Fruit fly (Drosophila melanogaster) whole organism, embryonic: Measurements from ENCODE around the gene Drsl1.

Experiments
- Abd-B ChIP-seq: fragments of 200-800 bp; sonication (Bioruptor generic); optimal IDR thresholded peaks from 2 replicates; lab custom pipeline; 2018; ENCODE audit warnings: missing biosample characterization, mild to moderate bottlenecking, missing genetic modification characterization, moderate library complexity
- Atf-2 ChIP-seq: fragments of 200-800 bp; sonication (Bioruptor generic); optimal IDR thresholded peaks from 2 replicates; lab custom pipeline; 2016; ENCODE audit warnings: missing biosample characterization, missing genetic modification characterization
- Awh ChIP-seq: fragments of 200-800 bp; sonication (Bioruptor generic); IDR thresholded peaks from 2 replicates; pipeline ENCODE4, ENCODE4 v1.3.6; 2022; ENCODE audit warnings: missing biosample characterization, missing genetic modification characterization
- Blimp-1 ChIP-seq: fragments of 200-800 bp; sonication (Bioruptor generic); optimal IDR thresholded peaks from 3 replicates; lab custom pipeline; 2018; ENCODE audit warnings: missing biosample characterization, missing genetic modification characterization, mild to moderate bottlenecking, moderate library complexity, missing genetic modification reagents
- BtbVII ChIP-seq: fragments of 200-800 bp; sonication (Bioruptor generic); optimal IDR thresholded peaks from 3 replicates; lab custom pipeline; 2017; ENCODE audit warnings: missing biosample characterization, mild to moderate bottlenecking, missing genetic modification characterization
- CG10979 ChIP-seq: fragments of 200-800 bp; sonication (Bioruptor generic); optimal IDR thresholded peaks from 2 replicates; lab custom pipeline; 2018; ENCODE audit warnings: missing biosample characterization, mild to moderate bottlenecking, missing genetic modification characterization, moderate library complexity
- CG12391 ChIP-seq: fragments of 200-800 bp; sonication (Bioruptor generic); optimal IDR thresholded peaks from 3 replicates; lab custom pipeline; 2018; ENCODE audit warnings: missing biosample characterization, mild to moderate bottlenecking, missing genetic modification characterization, moderate library complexity
- CG12769 ChIP-seq: fragments of 200-800 bp; sonication (Bioruptor generic); optimal IDR thresholded peaks from 2 replicates; lab custom pipeline; 2019; ENCODE audit warnings: missing biosample characterization, mild to moderate bottlenecking, missing genetic modification characterization, moderate library complexity
- CG14860 ChIP-seq: fragments of 200-800 bp; sonication (Bioruptor generic); IDR thresholded peaks from 3 replicates; pipeline ENCODE4 v1.3.6; 2022; ENCODE audit warnings: missing biosample characterization, missing genetic modification characterization; ENCODE audit not compliant: partially characterized antibody
- CG14965 ChIP-seq: fragments of 200-800 bp; sonication (Bioruptor generic); optimal IDR thresholded peaks from 2 replicates; lab custom pipeline; 2016; ENCODE audit warnings: missing biosample characterization, missing genetic modification characterization, borderline replicate concordance
- CG2120 ChIP-seq: fragments of 200-800 bp; sonication (Bioruptor generic); optimal IDR thresholded peaks from 3 replicates; lab custom pipeline; 2016; ENCODE audit warnings: missing biosample characterization, missing genetic modification characterization
- CG2199 ChIP-seq: fragments of 200-800 bp; sonication (Bioruptor generic); IDR thresholded peaks from 3 replicates; pipeline ENCODE4 v1.3.6; 2022; ENCODE audit warnings: missing biosample characterization, missing genetic modification characterization
- CG2889 ChIP-seq: fragments of 200-800 bp; sonication (Bioruptor generic); IDR thresholded peaks from 3 replicates; pipeline ENCODE4 v1.3.6; 2022; ENCODE audit warnings: missing biosample characterization, missing genetic modification characterization
- CG3838 ChIP-seq: fragments of 200-800 bp; sonication (Bioruptor generic); optimal IDR thresholded peaks from 3 replicates; lab custom pipeline; 2016; ENCODE audit warnings: missing biosample characterization, missing genetic modification characterization
- CG4282 ChIP-seq: fragments of 200-800 bp; sonication (Bioruptor generic); optimal IDR thresholded peaks from 2 replicates; lab custom pipeline; 2016; ENCODE audit warnings: missing biosample characterization, missing genetic modification characterization
- CG6654 ChIP-seq: fragments of 200-800 bp; sonication (Bioruptor generic); optimal IDR thresholded peaks from 2 replicates; lab custom pipeline; 2017; ENCODE audit warnings: missing biosample characterization, mild to moderate bottlenecking, missing genetic modification characterization
- CG7271 ChIP-seq: fragments of 200-800 bp; sonication (Bioruptor generic); optimal IDR thresholded peaks from 2 replicates; lab custom pipeline; 2018; ENCODE audit warnings: missing biosample characterization, mild to moderate bottlenecking, missing genetic modification characterization, moderate library complexity
- CG7556 ChIP-seq: fragments of 200-800 bp; sonication (Bioruptor generic); optimal IDR thresholded peaks from 2 replicates; lab custom pipeline; 2017; ENCODE audit warnings: missing biosample characterization, mild to moderate bottlenecking, missing genetic modification characterization
- Doc3 ChIP-seq: fragments of 200-800 bp; sonication (Bioruptor generic); IDR thresholded peaks from 3 replicates; pipeline ENCODE4 v1.3.6; 2022; ENCODE audit warnings: missing biosample characterization, missing genetic modification characterization; ENCODE audit not compliant: partially characterized antibody
- E2f1 ChIP-seq: fragments of 200-800 bp; sonication (Bioruptor generic); IDR thresholded peaks from 2 replicates; pipeline ENCODE4 v1.3.6; 2022; ENCODE audit warnings: missing biosample characterization, missing genetic modification characterization
- HHEX ChIP-seq: fragments of 200-800 bp; sonication (Bioruptor generic); optimal IDR thresholded peaks from 3 replicates; lab custom pipeline; 2017; ENCODE audit warnings: missing biosample characterization, mild to moderate bottlenecking, missing genetic modification characterization, missing genetic modification reagents
- Jarid2 ChIP-seq: fragments of 200-800 bp; sonication (Bioruptor generic); optimal IDR thresholded peaks from 3 replicates; lab custom pipeline; 2017; ENCODE audit warnings: mild to moderate bottlenecking, missing biosample characterization, missing genetic modification reagents, missing genetic modification characterization
- Lpt ChIP-seq: fragments of >200 bp; optimal IDR thresholded peaks from 2 replicates; lab custom pipeline; 2018; ENCODE audit warnings: missing biosample characterization, missing genetic modification characterization
- Meics ChIP-seq: fragments of 200-800 bp; sonication (Bioruptor generic); optimal IDR thresholded peaks from 2 replicates; lab custom pipeline; 2017; ENCODE audit warnings: missing biosample characterization, mild to moderate bottlenecking, missing genetic modification characterization
- Opbp ChIP-seq: fragments of 200-800 bp; sonication (Bioruptor generic); IDR thresholded peaks from 3 replicates; pipeline ENCODE4 v1.3.6; 2022; ENCODE audit warnings: missing biosample characterization, missing genetic modification characterization; ENCODE audit not compliant: partially characterized antibody
- Stat92E ChIP-seq, 3 experiments: fragments of >200 bp in 2 of 3; fragments of 200-800 bp in 1 of 3; sonication (Bioruptor generic) in 1 of 3; optimal IDR thresholded peaks; 2 replicates each; lab custom pipeline; 2017 to 2019; ENCODE audit warnings: missing biosample characterization in 3 of 3, missing genetic modification characterization in 3 of 3, mild to moderate bottlenecking in 1 of 3, moderate library complexity in 1 of 3
- Taf1 ChIP-seq: fragments of 200-800 bp; sonication (Bioruptor generic); IDR thresholded peaks from 2 replicates; pipeline ENCODE4 v1.3.6; 2022; ENCODE audit warnings: missing biosample characterization, missing genetic modification characterization
- Tbp ChIP-seq: fragments of >200 bp; optimal IDR thresholded peaks from 2 replicates; lab custom pipeline; 2018; ENCODE audit warnings: missing biosample characterization, missing genetic modification characterization
- ac ChIP-seq: fragments of 200-800 bp; sonication (Bioruptor generic); optimal IDR thresholded peaks from 3 replicates; lab custom pipeline; 2017; ENCODE audit warnings: missing biosample characterization, mild to moderate bottlenecking, missing genetic modification characterization
- ara ChIP-seq: fragments of 200-800 bp; sonication (Bioruptor generic); IDR thresholded peaks from 2 replicates; pipeline ENCODE4 v1.3.6; 2022; ENCODE audit warnings: missing biosample characterization, missing genetic modification characterization
- az2 ChIP-seq: fragments of 200-800 bp; sonication (Bioruptor generic); optimal IDR thresholded peaks from 3 replicates; lab custom pipeline; 2016; ENCODE audit warnings: missing biosample characterization, missing genetic modification characterization
- btn ChIP-seq: fragments of 200-800 bp; sonication (Bioruptor generic); optimal IDR thresholded peaks from 2 replicates; lab custom pipeline; 2016; ENCODE audit warnings: missing biosample characterization, missing genetic modification characterization
- corto ChIP-seq: fragments of 200-800 bp; sonication (Bioruptor generic); optimal IDR thresholded peaks from 2 replicates; lab custom pipeline; 2016; ENCODE audit warnings: missing biosample characterization, mild to moderate bottlenecking, missing genetic modification characterization, moderate library complexity
- da ChIP-seq: fragments of 200-800 bp; sonication (Bioruptor generic); optimal IDR thresholded peaks from 2 replicates; lab custom pipeline; 2016; ENCODE audit warnings: missing biosample characterization, missing genetic modification characterization
- eve ChIP-seq, 2 experiments: fragments of >200 bp; optimal IDR thresholded peaks; 2 replicates each; lab custom pipeline; 2017; ENCODE audit warnings: missing biosample characterization in 2 of 2, missing genetic modification characterization in 2 of 2
- fd96Cb ChIP-seq: fragments of 200-800 bp; sonication (Bioruptor generic); optimal IDR thresholded peaks from 2 replicates; lab custom pipeline; 2018; ENCODE audit warnings: missing biosample characterization, mild to moderate bottlenecking, missing genetic modification characterization, moderate library complexity
- fru ChIP-seq: fragments of >200 bp; optimal IDR thresholded peaks from 2 replicates; lab custom pipeline; 2017
- grn ChIP-seq: fragments of 200-800 bp; sonication (Bioruptor generic); optimal IDR thresholded peaks from 3 replicates; lab custom pipeline; 2017; ENCODE audit warnings: missing biosample characterization, missing genetic modification characterization
- inv ChIP-seq: fragments of 200-800 bp; sonication (Bioruptor generic); IDR thresholded peaks from 2 replicates; pipeline ENCODE4 v1.3.6; 2022; ENCODE audit warnings: missing biosample characterization, missing genetic modification characterization; ENCODE audit not compliant: partially characterized antibody
- klu ChIP-seq: fragments of 200-800 bp; sonication (Bioruptor generic); IDR thresholded peaks from 2 replicates; pipeline ENCODE4 v1.3.6; 2022; ENCODE audit warnings: missing biosample characterization, missing genetic modification characterization
- nau ChIP-seq: fragments of 200-800 bp; sonication (Bioruptor generic); optimal IDR thresholded peaks from 3 replicates; lab custom pipeline; 2017; ENCODE audit warnings: missing biosample characterization, mild to moderate bottlenecking, missing genetic modification characterization, missing genetic modification reagents
- onecut ChIP-seq: fragments of 200-800 bp; sonication (Bioruptor generic); IDR thresholded peaks from 2 replicates; pipeline ENCODE4 v1.3.6; 2022; ENCODE audit warnings: missing biosample characterization, missing genetic modification characterization
- ro ChIP-seq: fragments of 200-800 bp; sonication (Bioruptor generic); IDR thresholded peaks from 2 replicates; pipeline ENCODE4 v1.3.6; 2022; ENCODE audit warnings: missing biosample characterization, missing genetic modification characterization
- row ChIP-seq: fragments of 200-800 bp; sonication (Bioruptor generic); IDR thresholded peaks from 3 replicates; pipeline ENCODE4 v1.3.6; 2022; ENCODE audit warnings: missing biosample characterization, missing genetic modification characterization
- run ChIP-seq: fragments of 200-800 bp; sonication (Bioruptor generic); optimal IDR thresholded peaks from 3 replicates; lab custom pipeline; 2018; ENCODE audit warnings: missing biosample characterization, mild to moderate bottlenecking, missing genetic modification characterization
- sd ChIP-seq: fragments of 200-800 bp; sonication (Bioruptor generic); optimal IDR thresholded peaks from 3 replicates; lab custom pipeline; 2018; ENCODE audit warnings: missing biosample characterization, mild to moderate bottlenecking, missing genetic modification characterization, moderate library complexity
- sr ChIP-seq: fragments of 200-800 bp; sonication (Bioruptor generic); IDR thresholded peaks from 3 replicates; pipeline ENCODE4 v1.3.6; 2022; ENCODE audit warnings: missing biosample characterization, missing genetic modification characterization
- sug ChIP-seq: fragments of 200-800 bp; optimal IDR thresholded peaks from 2 replicates; lab custom pipeline; 2019; ENCODE audit warnings: missing biosample characterization, mild to moderate bottlenecking, missing genetic modification characterization, moderate library complexity
- tna ChIP-seq: fragments of 200-800 bp; sonication (Bioruptor generic); IDR thresholded peaks from 2 replicates; pipeline ENCODE4 v1.3.6; 2022; ENCODE audit warnings: missing biosample characterization, missing genetic modification characterization; ENCODE audit not compliant: partially characterized antibody
- zf30C ChIP-seq: fragments of 200-800 bp; sonication (Bioruptor generic); optimal IDR thresholded peaks from 3 replicates; lab custom pipeline; 2018; ENCODE audit warnings: missing biosample characterization, mild to moderate bottlenecking, missing genetic modification characterization

Gene Drsl1

dm6 chr3L:3373994-3374623, 38.5 kb upstream of the Drsl1 start, which contains the start of the genes Ythdc1 and CG12010 (continued):
- TF ChIP-seq Taf1 (no peak), Meics (no peak), CG7271 (tag; lab: Kevin White, UChicago) (no peak), ro (GFP tag; lab: Robert Waterston, UW) (no peak), Stat92E (GFP tag; optimal IDR thresholded peaks at IDR 0.05; lab: Kevin White, UChicago) (peak in 1 of 3 experiments; percentile 45), Jarid2 (GFP tag; lab: Kevin White, UChicago) (no peak), sr (GFP tag; lab: Robert Waterston, UW) (no peak; the same call in 1 of the 3 replicates), Opbp (peak; percentile 93), ara (GFP tag; lab: Robert Waterston, UW) (no peak), CG3838 (GFP tag; lab: Kevin White, UChicago) (no peak), HHEX (GFP tag; lab: Kevin White, UChicago) (no peak), CG4282 (no peak), CG7556 (GFP tag; lab: Kevin White, UChicago) (no peak), CG10979 (tag; lab: Kevin White, UChicago) (no peak), onecut (GFP tag; lab: Robert Waterston, UW) (peak; percentile 74), row (GFP tag; lab: Robert Waterston, UW) (peak; percentile 57), CG14860 (GFP tag; lab: Robert Waterston, UW) (peak; percentile 92), btn (GFP tag; lab: Kevin White, UChicago) (no peak), az2 (GFP tag; lab: Kevin White, UChicago) (no peak), Lpt (GFP tag; lab: Kevin White, UChicago) (no peak), ac (GFP tag; lab: Kevin White, UChicago) (no peak), klu (GFP tag; lab: Robert Waterston, UW) (peak; percentile 6; the same call in 1 of the 2 replicates), Abd-B (GFP tag; lab: Kevin White, UChicago) (no peak), CG2889 (GFP tag; lab: Robert Waterston, UW) (no peak), tna (GFP tag; lab: Robert Waterston, UW) (peak; percentile 90), BtbVII (no peak), E2f1 (GFP tag; lab: Robert Waterston, UW) (no peak), inv (GFP tag; lab: Robert Waterston, UW) (peak; percentile 84), Tbp (GFP tag; lab: Kevin White, UChicago) (peak; percentile 13), Awh (GFP tag; lab: Robert Waterston, UW) (no peak), da (GFP tag; lab: Kevin White, UChicago) (no peak), CG12769 (no peak), CG2199 (GFP tag; lab: Robert Waterston, UW) (no peak), CG12391 (tag; lab: Kevin White, UChicago) (peak; percentile 7), fru (lab: Kevin White, UChicago) (no peak), grn (GFP tag; lab: Kevin White, UChicago) (no peak), CG6654 (no peak), CG14965 (GFP tag; lab: Kevin White, UChicago) (no peak), eve (GFP tag; optimal IDR thresholded peaks at IDR 0.05; lab: Kevin White, UChicago) (no peak), Atf-2 (GFP tag; lab: Kevin White, UChicago) (no peak), nau (GFP tag; lab: Kevin White, UChicago) (no peak), zf30C (GFP tag; lab: Kevin White, UChicago) (peak; percentile 49), sd (tag; lab: Kevin White, UChicago) (no peak), corto (GFP tag; lab: Kevin White, UChicago) (no peak), fd96Cb (no peak), Blimp-1 (GFP tag; lab: Kevin White, UChicago) (no peak), CG2120 (peak; percentile 12), sug (tag; lab: Kevin White, UChicago) (no peak), Doc3 (GFP tag; lab: Robert Waterston, UW) (peak; percentile 67; the same call in 2 of the 3 replicates), run (tag; lab: Kevin White, UChicago) (no peak)
